Fruit fly (Drosophila melanogaster) whole organism, wandering third instar larva: ENCODE data around the gene rho-6.
A peak's percentile ranks its signal among the peaks of the same experiment; 100 is the strongest.

Source experiments
- Abd-B ChIP-seq: fragments of >200 bp; optimal IDR thresholded peaks from 2 replicates; lab custom pipeline; 2017; ENCODE audit warnings: missing biosample characterization, missing genetic modification characterization
- CG32264 ChIP-seq: fragments of 200-800 bp; sonication (Bioruptor generic); optimal IDR thresholded peaks from 2 replicates; lab custom pipeline; 2016; ENCODE audit warnings: missing biosample characterization, missing genetic modification characterization
- CG9705 ChIP-seq: fragments of 200-800 bp; sonication (Bioruptor generic); optimal IDR thresholded peaks from 2 replicates; lab custom pipeline; 2018; ENCODE audit warnings: missing biosample characterization, mild to moderate bottlenecking, missing genetic modification characterization
- Dfd ChIP-seq: fragments of >200 bp; optimal IDR thresholded peaks from 2 replicates; lab custom pipeline; 2017; ENCODE audit warnings: missing biosample characterization, missing genetic modification characterization
- Dif ChIP-seq: fragments of 200-275, 200-300 bp; sonication (Bioruptor generic); optimal IDR thresholded peaks from 2 replicates; lab custom pipeline; 2018; ENCODE audit warnings: missing biosample characterization, missing genetic modification characterization; ENCODE audit not compliant: partially characterized antibody
- GATAd ChIP-seq: sonication (Bioruptor generic); optimal IDR thresholded peaks from 2 replicates; lab custom pipeline; 2016; ENCODE audit warnings: missing biosample characterization, missing genetic modification characterization
- HLH106 ChIP-seq: fragments of 200-800 bp; optimal IDR thresholded peaks from 3 replicates; lab custom pipeline; 2019; ENCODE audit warnings: missing biosample characterization, mild to moderate bottlenecking, missing genetic modification characterization, moderate library complexity
- Hr78 ChIP-seq: fragments of >200 bp; optimal IDR thresholded peaks from 2 replicates; lab custom pipeline; 2017; ENCODE audit warnings: missing biosample characterization, missing genetic modification characterization
- Hr83 ChIP-seq: fragments of 200-300 bp; sonication (Bioruptor generic); optimal IDR thresholded peaks from 2 replicates; lab custom pipeline; 2016; ENCODE audit warnings: missing biosample characterization, mild to moderate bottlenecking, missing genetic modification characterization, moderate library complexity; ENCODE audit not compliant: poor library complexity, severe bottlenecking
- Jra ChIP-seq: sonication (Bioruptor generic); optimal IDR thresholded peaks from 2 replicates; lab custom pipeline; 2016; ENCODE audit warnings: missing biosample characterization, missing genetic modification characterization
- Mio ChIP-seq: sonication (Bioruptor generic); optimal IDR thresholded peaks from 2 replicates; lab custom pipeline; 2016; ENCODE audit warnings: missing biosample characterization, missing genetic modification characterization
- Myc ChIP-seq: fragments of >200 bp; optimal IDR thresholded peaks from 2 replicates; lab custom pipeline; 2017
- N ChIP-seq: fragments of >200 bp; optimal IDR thresholded peaks from 2 replicates; lab custom pipeline; 2018; ENCODE audit warnings: missing biosample characterization, missing external identifiers, missing genetic modification characterization
- OdsH ChIP-seq: fragments of 200-800 bp; sonication (Bioruptor generic); optimal IDR thresholded peaks from 2 replicates; lab custom pipeline; 2016; ENCODE audit warnings: missing biosample characterization, mild to moderate bottlenecking, missing genetic modification characterization
- Rel ChIP-seq, 2 experiments: fragments of 200-800 bp; sonication (Bioruptor generic) in 1 of 2; optimal IDR thresholded peaks; 2 replicates in 1 of 2; 3 replicates in 1 of 2; lab custom pipeline; 2016 to 2019; ENCODE audit warnings: mild to moderate bottlenecking in 2 of 2, missing biosample characterization in 2 of 2, missing genetic modification characterization in 2 of 2, moderate library complexity in 1 of 2
- Sp1 ChIP-seq: fragments of 200-800 bp; sonication (Bioruptor generic); optimal IDR thresholded peaks from 3 replicates; lab custom pipeline; 2019; ENCODE audit warnings: missing biosample characterization, mild to moderate bottlenecking, missing genetic modification characterization, moderate library complexity
- Vsx2 ChIP-seq: fragments of 200-300, 225-300 bp; sonication (Bioruptor generic); optimal IDR thresholded peaks from 2 replicates; lab custom pipeline; 2018; ENCODE audit warnings: missing biosample characterization, missing genetic modification characterization; ENCODE audit not compliant: partially characterized antibody
- br ChIP-seq: fragments of 200-800 bp; sonication (Bioruptor generic); optimal IDR thresholded peaks from 2 replicates; lab custom pipeline; 2016; ENCODE audit warnings: missing biosample characterization, missing genetic modification characterization
- dl ChIP-seq, 2 experiments: fragments of 175-275, 200-275 bp in 1 of 2; fragments of 200-275 bp in 1 of 2; sonication (Bioruptor generic); optimal IDR thresholded peaks; lab custom pipeline; 2018; ENCODE audit warnings: mild to moderate bottlenecking in 2 of 2, missing biosample characterization in 2 of 2, missing genetic modification characterization in 2 of 2, moderate library complexity in 2 of 2; ENCODE audit not compliant: partially characterized antibody in 2 of 2, insufficient read depth in 1 of 2
- dmrt93B ChIP-seq: fragments of 200-800 bp; sonication (Bioruptor generic); optimal IDR thresholded peaks from 2 replicates; lab custom pipeline; 2018; ENCODE audit warnings: missing biosample characterization, mild to moderate bottlenecking, missing genetic modification characterization
- dsf ChIP-seq: sonication (Bioruptor generic); optimal IDR thresholded peaks from 2 replicates; lab custom pipeline; 2016; ENCODE audit warnings: missing biosample characterization, missing genetic modification characterization, borderline replicate concordance
- ey ChIP-seq: fragments of 200-800 bp; sonication (Bioruptor generic); optimal IDR thresholded peaks from 2 replicates; lab custom pipeline; 2016; ENCODE audit warnings: missing biosample characterization, missing genetic modification characterization
- foxo ChIP-seq, 2 experiments: fragments of 200-800 bp; sonication (Bioruptor generic); optimal IDR thresholded peaks; 2 replicates in 1 of 2; 3 replicates in 1 of 2; lab custom pipeline; 2016 to 2017; ENCODE audit warnings: missing biosample characterization in 2 of 2, missing genetic modification characterization in 2 of 2
- h ChIP-seq: fragments of 200-800 bp; sonication (Bioruptor generic); optimal IDR thresholded peaks from 3 replicates; lab custom pipeline; 2016; ENCODE audit warnings: missing biosample characterization, mild to moderate bottlenecking, missing genetic modification characterization
- lola ChIP-seq: fragments of >200 bp; optimal IDR thresholded peaks from 2 replicates; lab custom pipeline; 2017; ENCODE audit warnings: missing biosample characterization, missing genetic modification characterization
- pan ChIP-seq: fragments of >200 bp; optimal IDR thresholded peaks from 2 replicates; lab custom pipeline; 2017
- psq ChIP-seq: fragments of 200-800 bp; sonication (Bioruptor generic); optimal IDR thresholded peaks from 3 replicates; lab custom pipeline; 2017; ENCODE audit warnings: missing biosample characterization, mild to moderate bottlenecking, missing genetic modification characterization, moderate library complexity
- rgr ChIP-seq: fragments of 200-800 bp; sonication (Bioruptor generic); optimal IDR thresholded peaks from 3 replicates; lab custom pipeline; 2016; ENCODE audit warnings: missing biosample characterization, mild to moderate bottlenecking, missing genetic modification characterization
- tai ChIP-seq: sonication (Bioruptor generic); optimal IDR thresholded peaks from 2 replicates; lab custom pipeline; 2016; ENCODE audit warnings: missing biosample characterization, missing genetic modification characterization
- usp ChIP-seq: fragments of >200 bp; optimal IDR thresholded peaks from 2 replicates; lab custom pipeline; 2017; ENCODE audit warnings: missing biosample characterization, missing genetic modification characterization
- woc ChIP-seq: sonication (Bioruptor generic); optimal IDR thresholded peaks from 2 replicates; lab custom pipeline; 2016; ENCODE audit warnings: missing biosample characterization, mild to moderate bottlenecking, missing genetic modification characterization

The rho-6 gene

dm6 chr2L:12161467-12161866 is 28.3 kb upstream of the rho-6 start, which contains the start of gene CG31861:
CG31861 (plus strand) TSS chr2L:12161767.
- TF ChIP-seq tai (GFP tag; lab: Kevin White, UChicago): no peak
- no peak for TF ChIP-seq Vsx2 (GFP tag; lab: Kevin White, UChicago)
- no peak for TF ChIP-seq br (GFP tag; lab: Kevin White, UChicago)
- TF ChIP-seq N (GFP tag; lab: Kevin White, UChicago): no peak
- no peak for TF ChIP-seq dsf
- TF ChIP-seq Dfd (GFP tag; lab: Kevin White, UChicago): no peak
- TF ChIP-seq OdsH (GFP tag; lab: Kevin White, UChicago): no peak

DNA sequence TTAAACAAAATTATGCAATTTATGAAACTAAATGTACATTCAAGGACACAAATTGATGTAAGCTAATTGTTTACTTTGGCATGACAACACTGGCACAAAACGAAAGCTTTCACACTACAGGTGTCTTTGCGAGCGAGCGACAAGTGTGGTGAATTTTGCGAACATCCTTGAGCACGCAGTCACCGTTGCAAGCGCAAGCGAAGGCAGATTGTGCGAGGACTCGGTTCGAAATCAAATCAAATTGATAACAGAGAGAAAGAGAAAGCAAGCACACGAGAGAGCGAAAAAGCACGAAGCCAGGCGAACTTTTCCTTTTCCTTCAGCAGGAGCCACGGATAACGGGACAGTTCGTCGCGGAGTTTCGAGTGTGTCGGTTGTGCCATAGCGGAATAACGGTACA is 9.2 kb upstream of the rho-6 start, which contains the start of gene CG31760:
TSS of gene CG31760 (plus strand) at position 342 of the 400 bp plus-strand sequence.
- TF ChIP-seq psq (GFP tag; lab: Kevin White, UChicago) (no peak), Hr83 (GFP tag; lab: Kevin White, UChicago) (no peak), dmrt93B (GFP tag; lab: Kevin White, UChicago) (no peak)

- TF ChIP-seq br (GFP tag; lab: Kevin White, UChicago) (no peak), dl (GFP tag; optimal IDR thresholded peaks at IDR 0.05; lab: Kevin White, UChicago; ENCODE audit: insufficient read depth in 1 of 2, partially characterized antibody in 2 of 2) (no peak), Hr78 (GFP tag; lab: Kevin White, UChicago) (no peak), ey (GFP tag; lab: Kevin White, UChicago) (no peak), dsf (no peak), Sp1 (GFP tag; lab: Kevin White, UChicago) (no peak), GATAd (GFP tag; lab: Kevin White, UChicago) (no peak), dmrt93B (GFP tag; lab: Kevin White, UChicago) (no peak), h (no peak), HLH106 (tag; lab: Kevin White, UChicago) (no peak), Hr83 (GFP tag; lab: Kevin White, UChicago) (no peak), lola (no peak), Abd-B (GFP tag; lab: Kevin White, UChicago) (no peak), rgr (no peak), OdsH (GFP tag; lab: Kevin White, UChicago) (no peak), Jra (GFP tag; lab: Kevin White, UChicago) (no peak), CG9705 (no peak), usp (GFP tag; lab: Kevin White, UChicago) (no peak)
Observed at dm6 chr2L:12137708-12138107, 4.5 kb upstream of the rho-6 start, which contains the start of gene Gr33a. Gr33a (plus strand) TSS chr2L:12138008.

- TF ChIP-seq Dif: no peak
Observed at dm6 chr2L:12134125-12134378, 841 bp upstream of the rho-6 start.

DNA sequence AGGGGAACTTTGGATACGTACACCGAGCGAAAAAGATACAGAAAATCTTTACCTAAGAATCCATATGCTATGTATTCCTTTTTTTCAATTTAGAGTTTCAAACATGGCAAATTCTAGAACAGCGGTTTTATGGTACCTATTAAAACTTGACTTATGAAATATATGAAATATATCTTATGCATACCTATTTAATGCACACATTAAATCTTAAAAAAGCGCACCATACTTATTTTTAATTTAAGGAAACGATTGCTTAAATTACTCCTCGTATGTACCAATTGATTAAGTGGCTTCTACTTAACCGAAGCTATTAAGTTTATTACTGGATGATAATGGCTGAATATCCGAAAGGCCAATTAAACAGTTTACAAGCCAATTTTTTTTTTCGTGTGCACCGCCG is 13.2 kb downstream of the rho-6 start:
- TF ChIP-seq foxo (GFP tag; optimal IDR thresholded peaks at IDR 0.05; lab: Kevin White, UChicago) (peak in 1 of 2 experiments; percentile 4), pan (no peak)
- TF ChIP-seq, all 38 proteins: peak for 1

dm6 chr2L:12115809-12116208 is 17.4 kb downstream of the rho-6 start:
- no peak for TF ChIP-seq woc (GFP tag; lab: Kevin White, UChicago)
- TF ChIP-seq usp (GFP tag; lab: Kevin White, UChicago): no peak
- TF ChIP-seq dsf: no peak
- no peak for TF ChIP-seq Dif
- no peak for TF ChIP-seq Myc
- no peak for TF ChIP-seq lola
- TF ChIP-seq CG9705: no peak
- TF ChIP-seq Vsx2 (GFP tag; lab: Kevin White, UChicago): no peak
- TF ChIP-seq N (GFP tag; lab: Kevin White, UChicago): no peak
- no peak for TF ChIP-seq Hr83 (GFP tag; lab: Kevin White, UChicago)
- no peak for TF ChIP-seq Mio
- TF ChIP-seq pan: no peak
- TF ChIP-seq OdsH (GFP tag; lab: Kevin White, UChicago): no peak

dm6 chr2L:12114159-12114558 is 19.1 kb downstream of the rho-6 start, which contains the start of gene CG17211:
CG17211 (plus strand) TSS chr2L:12114360.
- TF ChIP-seq Rel (GFP tag; optimal IDR thresholded peaks at IDR 0.05; lab: Kevin White, UChicago) (no peak), Rel (tag; optimal IDR thresholded peaks at IDR 0.05; lab: Kevin White, UChicago) (no peak), Dfd (GFP tag; lab: Kevin White, UChicago) (no peak), CG32264 (GFP tag; lab: Kevin White, UChicago) (no peak), foxo (GFP tag; optimal IDR thresholded peaks at IDR 0.05; lab: Kevin White, UChicago) (no peak), CG9705 (no peak)
